Worm (Caenorhabditis elegans) whole organism, L4 larva: ENCODE data around the gene nspc-17.

Experiments
- F37D6.2 ChIP-seq: sonication (generic microtip); optimal IDR thresholded peaks from 2 replicates; lab custom pipeline; 2016; ENCODE audit warnings: mild to moderate bottlenecking, missing genetic modification characterization, missing compliant biosample characterization
- F49E8.2 ChIP-seq: sonication (generic microtip); optimal IDR thresholded peaks from 2 replicates; lab custom pipeline; 2016; ENCODE audit warnings: missing compliant biosample characterization, mild to moderate bottlenecking, missing genetic modification characterization, borderline replicate concordance
- R02D3.7 ChIP-seq: fragments of 150-350 bp; sonication (generic microtip); optimal IDR thresholded peaks from 3 replicates; lab custom pipeline; 2014; ENCODE audit warnings: missing biosample characterization, missing genetic modification characterization
- T20F7.1 ChIP-seq: fragments of 200-800 bp; sonication (Bioruptor generic); optimal IDR thresholded peaks from 2 replicates; lab custom pipeline; 2018; ENCODE audit warnings: mild to moderate bottlenecking, missing genetic modification characterization, missing compliant biosample characterization
- ZK337.2 ChIP-seq: fragments of 200-800 bp; sonication (Bioruptor generic); IDR thresholded peaks from 2 replicates; pipeline ENCODE4 v1.3.6; 2022; ENCODE audit warnings: missing genetic modification reagents, missing genetic modification characterization, missing compliant biosample characterization
- aha-1 ChIP-seq: fragments of 150-350 bp; peaks from one replicate; lab custom pipeline; 2014; ENCODE audit warnings: missing biosample characterization, missing genetic modification characterization
- aly-2 ChIP-seq: sonication (generic microtip); optimal IDR thresholded peaks from 2 replicates; lab custom pipeline; 2018; ENCODE audit warnings: missing biosample characterization, missing genetic modification characterization
- ama-1 ChIP-seq: fragments of 150-350 bp; optimal IDR thresholded peaks from 2 replicates; lab custom pipeline; 2014; ENCODE audit warnings: inconsistent platforms, mixed read lengths
- arid-1 ChIP-seq: fragments of 200-800 bp; sonication (Bioruptor generic); conservative IDR thresholded peaks from 2 replicates; pipeline ENCODE4 v1.3.6; 2022; ENCODE audit warnings: missing genetic modification reagents, missing genetic modification characterization, missing compliant biosample characterization
- ceh-20 ChIP-seq: fragments of 200-800 bp; sonication (Bioruptor generic); IDR thresholded peaks from 2 replicates; pipeline ENCODE4 v1.3.6; 2022; ENCODE audit warnings: missing genetic modification reagents, missing genetic modification characterization, missing compliant biosample characterization
- ceh-32 ChIP-seq: sonication (generic microtip); optimal IDR thresholded peaks from 2 replicates; lab custom pipeline; 2016; ENCODE audit warnings: mild to moderate bottlenecking, missing genetic modification characterization, missing compliant biosample characterization; ENCODE audit not compliant: poor library complexity
- cey-2 ChIP-seq: sonication (generic microtip); optimal IDR thresholded peaks from 3 replicates; lab custom pipeline; 2017; ENCODE audit warnings: missing genetic modification characterization, mild to moderate bottlenecking, missing compliant biosample characterization, antibody characterized with exemption, borderline replicate concordance; ENCODE audit not compliant: insufficient read depth
- daf-12 ChIP-seq: fragments of 150-350 bp; optimal IDR thresholded peaks from 2 replicates; lab custom pipeline; 2014; ENCODE audit warnings: missing biosample characterization, missing genetic modification reagents, missing genetic modification characterization
- daf-16 ChIP-seq, 3 experiments: sonication (generic microtip); optimal IDR thresholded peaks; 2 replicates each; lab custom pipeline; 2016 to 2017; ENCODE audit warnings: missing genetic modification characterization in 3 of 3, missing genetic modification reagents in 3 of 3, mild to moderate bottlenecking in 2 of 3, missing compliant biosample characterization in 2 of 3, missing biosample characterization in 1 of 3, moderate library complexity in 1 of 3
- daf-19 ChIP-seq: fragments of 200-800 bp; sonication (Bioruptor generic); conservative IDR thresholded peaks from 2 replicates; pipeline ENCODE4 v1.3.6; 2022; ENCODE audit warnings: missing genetic modification characterization, missing compliant biosample characterization
- dmd-6 ChIP-seq: fragments of 200-800 bp; sonication (Bioruptor generic); IDR thresholded peaks from 2 replicates; pipeline ENCODE4 v1.3.6; 2022; ENCODE audit warnings: missing genetic modification reagents, missing genetic modification characterization, missing compliant biosample characterization
- dmd-9 ChIP-seq: fragments of 200-800 bp; sonication (Bioruptor generic); IDR thresholded peaks from 2 replicates; pipeline ENCODE4 v1.3.6; 2022; ENCODE audit warnings: missing genetic modification reagents, missing genetic modification characterization, missing compliant biosample characterization
- duxl-1 ChIP-seq: sonication (generic microtip); optimal IDR thresholded peaks from 2 replicates; lab custom pipeline; 2016; ENCODE audit warnings: mild to moderate bottlenecking, missing genetic modification characterization, moderate library complexity, missing compliant biosample characterization; ENCODE audit not compliant: poor library complexity
- dve-1 ChIP-seq: sonication (generic microtip); optimal IDR thresholded peaks from 2 replicates; lab custom pipeline; 2017; ENCODE audit warnings: antibody characterized with exemption, mild to moderate bottlenecking, missing genetic modification characterization, missing compliant biosample characterization; ENCODE audit not compliant: insufficient read depth
- egl-43 ChIP-seq: fragments of 200-800 bp; sonication (Bioruptor generic); IDR thresholded peaks from 2 replicates; pipeline ENCODE4 v1.3.6; 2022; ENCODE audit warnings: missing genetic modification reagents, missing genetic modification characterization, missing compliant biosample characterization
- hif-1 ChIP-seq, 2 experiments: sonication (generic microtip); optimal IDR thresholded peaks; 2 replicates each; lab custom pipeline; 2016 to 2017; ENCODE audit warnings: missing compliant biosample characterization in 2 of 2, missing genetic modification characterization in 2 of 2, missing genetic modification reagents in 2 of 2, missing genotype in 2 of 2, mild to moderate bottlenecking in 1 of 2
- hlh-11 ChIP-seq: fragments of 200-800 bp; sonication (Bioruptor generic); optimal IDR thresholded peaks from 2 replicates; lab custom pipeline; 2018; ENCODE audit warnings: mild to moderate bottlenecking, missing genetic modification characterization, missing compliant biosample characterization
- hlh-30 ChIP-seq: sonication (generic microtip); optimal IDR thresholded peaks from 2 replicates; lab custom pipeline; 2017; ENCODE audit warnings: antibody characterized with exemption, mild to moderate bottlenecking, missing genetic modification characterization, missing compliant biosample characterization; ENCODE audit not compliant: insufficient read depth
- hmg-1.1 ChIP-seq: fragments of 200-800 bp; sonication (Bioruptor generic); IDR thresholded peaks from 2 replicates; pipeline ENCODE4 v1.3.6; 2022; ENCODE audit warnings: missing genetic modification reagents, missing genetic modification characterization, missing compliant biosample characterization
- lim-7 ChIP-seq: fragments of 200-800 bp; sonication (Bioruptor generic); IDR thresholded peaks from 2 replicates; pipeline ENCODE4 v1.3.6; 2022; ENCODE audit warnings: missing genetic modification characterization, missing compliant biosample characterization
- lin-13 ChIP-seq: fragments of 150-350 bp; optimal IDR thresholded peaks from 2 replicates; lab custom pipeline; 2014; ENCODE audit warnings: missing biosample characterization, missing genetic modification reagents, missing genetic modification characterization
- lin-29 ChIP-seq: fragments of 200-800 bp; sonication (Bioruptor generic); IDR thresholded peaks from 2 replicates; pipeline ENCODE4 v1.3.6; 2022; ENCODE audit warnings: missing genetic modification reagents, missing genetic modification characterization, missing compliant biosample characterization
- madf-9 ChIP-seq: fragments of 200-800 bp; sonication (Bioruptor generic); conservative IDR thresholded peaks from 2 replicates; pipeline ENCODE4 v1.3.6; 2022; ENCODE audit warnings: missing genetic modification reagents, missing genetic modification characterization, missing compliant biosample characterization
- mdl-1 ChIP-seq, 2 experiments: fragments of 150-350 bp in 1 of 2; sonication (generic microtip) in 1 of 2; optimal IDR thresholded peaks; 2 replicates each; lab custom pipeline; 2014 to 2017; ENCODE audit warnings: missing biosample characterization in 2 of 2, missing genetic modification characterization in 2 of 2
- mep-1 ChIP-seq: fragments of 150-350 bp; sonication (generic microtip); optimal IDR thresholded peaks from 3 replicates; lab custom pipeline; 2014; ENCODE audit warnings: missing biosample characterization, missing genetic modification characterization
- mes-2 ChIP-seq: sonication (generic microtip); optimal IDR thresholded peaks from 2 replicates; lab custom pipeline; 2016; ENCODE audit warnings: missing genotype, mild to moderate bottlenecking, missing genetic modification characterization, missing compliant biosample characterization; ENCODE audit not compliant: poor library complexity, severe bottlenecking
- nhr-102 ChIP-seq: sonication (generic microtip); optimal IDR thresholded peaks from 2 replicates; lab custom pipeline; 2016; ENCODE audit warnings: mild to moderate bottlenecking, missing genetic modification characterization, moderate library complexity, missing compliant biosample characterization
- nhr-111 ChIP-seq: fragments of 200-800 bp; sonication (Bioruptor generic); optimal IDR thresholded peaks from 2 replicates; lab custom pipeline; 2018; ENCODE audit warnings: mild to moderate bottlenecking, missing genetic modification characterization, missing compliant biosample characterization
- nhr-237 ChIP-seq: sonication (generic microtip); optimal IDR thresholded peaks from 2 replicates; lab custom pipeline; 2017; ENCODE audit warnings: missing biosample characterization, missing genetic modification characterization
- pha-4 ChIP-seq, 2 experiments: fragments of 150-350 bp in 1 of 2; fragments of 200-800 bp in 1 of 2; sonication (Bioruptor generic) in 1 of 2; IDR thresholded peaks in 1 of 2; optimal IDR thresholded peaks in 1 of 2; 2 replicates each; pipeline versions ENCODE4 v1.3.6 to Lab custom; 2014 to 2022; ENCODE audit warnings: missing genetic modification characterization in 2 of 2, missing genetic modification reagents in 2 of 2, missing biosample characterization in 1 of 2, missing compliant biosample characterization in 1 of 2
- rbr-2 ChIP-seq: sonication (generic microtip); optimal IDR thresholded peaks from 2 replicates; lab custom pipeline; 2016; ENCODE audit warnings: missing genotype, missing genetic modification characterization, missing compliant biosample characterization
- tag-97 ChIP-seq: fragments of 200-800 bp; sonication (Bioruptor generic); IDR thresholded peaks from 2 replicates; pipeline ENCODE4 v1.3.6; 2022; ENCODE audit warnings: missing genetic modification characterization, missing compliant biosample characterization
- unc-130 ChIP-seq: sonication (generic microtip); optimal IDR thresholded peaks from 2 replicates; lab custom pipeline; 2016; ENCODE audit warnings: missing genetic modification reagents, missing genetic modification characterization, missing compliant biosample characterization
- unc-39 ChIP-seq: sonication (generic microtip); optimal IDR thresholded peaks from 2 replicates; lab custom pipeline; 2017; ENCODE audit warnings: missing biosample characterization, missing genetic modification characterization
- zfp-2 ChIP-seq: sonication (generic microtip); optimal IDR thresholded peaks from 2 replicates; lab custom pipeline; 2016; ENCODE audit warnings: mild to moderate bottlenecking, missing genetic modification characterization, missing compliant biosample characterization
- zip-11 ChIP-seq: fragments of 200-800 bp; sonication (Bioruptor generic); IDR thresholded peaks from 2 replicates; pipeline ENCODE4 v1.3.6; 2022; ENCODE audit warnings: missing genetic modification characterization, missing compliant biosample characterization
- ztf-7 ChIP-seq: fragments of 150-350 bp; optimal IDR thresholded peaks from 2 replicates; lab custom pipeline; 2014; ENCODE audit warnings: missing biosample characterization, missing genetic modification characterization

nspc-17 gene

ce11 chrX:14495785-14496184 is 29.2 kb downstream of the nspc-17 start, which contains the start of gene ztf-14:
ztf-14 (plus strand) TSS chrX:14496085.
- TF ChIP-seq lim-7 (GFP tag; lab: Robert Waterston, UW), result no peak
- TF ChIP-seq T20F7.1 (GFP tag; lab: Kevin White, UChicago), result no peak
- no peak for TF ChIP-seq egl-43 (GFP tag; lab: Robert Waterston, UW)
- no peak for TF ChIP-seq F37D6.2 (tag; lab: Kevin White, UChicago)

- TF ChIP-seq aha-1, result peak; percentile 81
- TF ChIP-seq unc-39 (tag; lab: Kevin White, UChicago), result no peak
- peak; percentile 20 for TF ChIP-seq hlh-30 (tag; lab: Kevin White, UChicago)
- TF ChIP-seq arid-1 (GFP tag; lab: Robert Waterston, UW), result no peak
- no peak for TF ChIP-seq ceh-32 (tag; lab: Kevin White, UChicago)
- peak in 1 of 2 experiments; percentile 82 for TF ChIP-seq hif-1 (tag; optimal IDR thresholded peaks at IDR 0.05; lab: Kevin White, UChicago)
- TF ChIP-seq daf-19 (GFP tag; lab: Robert Waterston, UW), result no peak
Observed at ce11 chrX:14495075-14495474, 29.9 kb downstream of the nspc-17 start.

ce11 chrX:14492441-14492840 is 32.5 kb downstream of the nspc-17 start:
- TF ChIP-seq daf-16 (GFP tag; optimal IDR thresholded peaks at IDR 0.05; lab: Kevin White, UChicago), result no peak
- no peak for TF ChIP-seq daf-16 (tag; optimal IDR thresholded peaks at IDR 0.05; lab: Kevin White, UChicago)
- TF ChIP-seq R02D3.7 (tag; lab: Kevin White, UChicago), result no peak
- no peak for TF ChIP-seq dmd-9 (GFP tag; lab: Robert Waterston, UW)
- no peak for TF ChIP-seq lin-13 (GFP tag; lab: Kevin White, UChicago)
- TF ChIP-seq mdl-1 (tag; optimal IDR thresholded peaks at IDR 0.05; lab: Kevin White, UChicago), result no peak
- TF ChIP-seq madf-9 (GFP tag; lab: Robert Waterston, UW), result no peak
- no peak for TF ChIP-seq zip-11 (GFP tag; lab: Robert Waterston, UW)
- no peak for TF ChIP-seq dmd-6 (GFP tag; lab: Robert Waterston, UW)
- TF ChIP-seq daf-12 (tag; lab: Kevin White, UChicago), result no peak
- TF ChIP-seq cey-2 (tag; lab: Kevin White, UChicago), result no peak

ce11 chrX:14491103-14491502 is 33.9 kb downstream of the nspc-17 start:
- TF ChIP-seq ztf-7 (no peak), ZK337.2 (GFP tag; lab: Robert Waterston, UW) (no peak), mes-2 (tag; lab: Kevin White, UChicago) (peak; percentile 52), ceh-20 (GFP tag; lab: Robert Waterston, UW) (no peak), F49E8.2 (tag; lab: Kevin White, UChicago) (no peak), lin-29 (GFP tag; lab: Robert Waterston, UW) (no peak), ama-1 (lab: Kevin White, UChicago) (peak; percentile 86), hlh-30 (tag; lab: Kevin White, UChicago) (peak; percentile 16), nhr-102 (tag; lab: Kevin White, UChicago) (no peak), dve-1 (no peak), hmg-1.1 (GFP tag; lab: Robert Waterston, UW) (peak; percentile 27; the same call in 1 of the 2 replicates), nhr-237 (tag; lab: Kevin White, UChicago) (no peak), hlh-11 (tag; lab: Kevin White, UChicago) (peak; percentile 6), zfp-2 (no peak), mdl-1 (tag; optimal IDR thresholded peaks at IDR 0.05; lab: Kevin White, UChicago) (peak in 1 of 2 experiments; percentile 9), tag-97 (GFP tag; lab: Robert Waterston, UW) (no peak), daf-16 (GFP tag; optimal IDR thresholded peaks at IDR 0.05; lab: Kevin White, UChicago) (no peak), daf-16 (tag; optimal IDR thresholded peaks at IDR 0.05; lab: Kevin White, UChicago) (peak; percentile 10), mep-1 (tag; lab: Kevin White, UChicago) (peak; percentile 39), rbr-2 (peak; percentile 4), duxl-1 (no peak), pha-4 (GFP tag; IDR thresholded peaks at IDR 0.05; lab: Robert Waterston, UW) (no peak), pha-4 (tag; optimal IDR thresholded peaks at IDR 0.05; lab: Kevin White, UChicago) (no peak), unc-130 (GFP tag; lab: Kevin White, UChicago) (no peak), madf-9 (GFP tag; lab: Robert Waterston, UW) (no peak), aly-2 (tag; lab: Kevin White, UChicago) (no peak), nhr-111 (GFP tag; lab: Kevin White, UChicago) (no peak)
- TF ChIP-seq, all 104 proteins: peak for 9
